Fruit fly (Drosophila melanogaster) whole organism: ENCODE data around the gene Ucp4C.

Experiments
- CG8478 ChIP-seq: fragments of >200 bp; optimal IDR thresholded peaks from 2 replicates; lab custom pipeline; 2018; ENCODE audit warnings: inconsistent platforms
- Dll ChIP-seq: fragments of >200 bp; optimal IDR thresholded peaks from 2 replicates; lab custom pipeline; 2017
- EcR ChIP-seq, 2 experiments: fragments of >200 bp; optimal IDR thresholded peaks; 2 replicates each; lab custom pipeline; 2017; ENCODE audit warnings: missing biosample characterization in 2 of 2, missing genetic modification characterization in 2 of 2, missing genetic modification reagents in 2 of 2
- pan ChIP-seq: fragments of >200 bp; optimal IDR thresholded peaks from 2 replicates; lab custom pipeline; 2017
- psq ChIP-seq: fragments of >200 bp; optimal IDR thresholded peaks from 2 replicates; lab custom pipeline; 2017
- usp ChIP-seq: fragments of >200 bp; optimal IDR thresholded peaks from 2 replicates; lab custom pipeline; 2017; ENCODE audit warnings: missing biosample characterization, missing genetic modification characterization, mixed read lengths

Gene Ucp4C

DNA sequence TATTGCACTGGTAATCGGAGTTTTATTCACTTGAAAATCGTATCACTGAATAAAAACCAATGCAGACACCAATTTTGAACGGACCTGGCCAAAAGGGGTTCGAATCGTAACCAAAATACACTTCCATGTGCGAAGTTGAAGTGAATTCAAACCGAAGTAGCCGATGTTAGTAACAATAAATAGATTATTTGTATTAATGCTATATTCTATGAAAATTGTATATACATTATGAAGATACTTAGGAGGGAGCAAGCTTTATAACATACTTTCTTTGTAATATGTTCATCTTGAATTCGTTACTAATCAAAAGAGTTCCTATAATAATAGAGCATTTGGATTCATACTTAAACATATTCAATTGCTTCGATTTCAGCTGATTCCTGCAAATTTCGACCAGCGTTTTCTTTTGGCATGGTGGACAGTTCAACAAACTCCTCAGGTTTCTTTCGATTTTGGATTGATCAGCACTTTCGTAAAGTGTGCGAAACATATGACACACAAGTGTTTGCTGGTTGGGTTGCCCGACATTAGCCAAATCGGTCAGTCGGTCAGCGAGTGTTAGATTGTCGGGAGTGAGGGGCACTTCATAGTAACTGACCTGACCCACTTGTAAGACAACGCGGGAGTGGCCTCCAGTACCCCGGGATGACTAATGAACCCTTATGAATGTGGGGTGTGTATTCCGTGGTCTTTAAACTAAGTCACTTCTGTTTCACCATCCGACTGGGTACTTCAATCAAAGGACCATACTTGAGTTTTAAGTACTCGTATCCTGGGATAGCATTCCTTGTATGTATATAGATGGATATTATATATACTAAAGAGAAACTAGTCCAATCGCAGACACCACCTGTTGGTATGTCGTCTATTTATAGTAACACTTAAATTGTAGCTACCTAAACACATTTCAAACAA is at the start of gene Ucp4C, which contains the start of gene CG13992:
Gene Ucp4C (plus strand): TSS at position 865 of the 915 bp plus-strand sequence.
Gene CG13992 (minus strand): TSS at position 51 of the 915 bp plus-strand sequence.
- TF ChIP-seq Dll (lab: Kevin White, UChicago) (no peak), pan (no peak), EcR (GFP tag; optimal IDR thresholded peaks at IDR 0.05; lab: Kevin White, UChicago) (no peak), psq (lab: Kevin White, UChicago) (no peak), usp (GFP tag; lab: Kevin White, UChicago) (no peak), CG8478 (lab: Kevin White, UChicago) (no peak)

DNA sequence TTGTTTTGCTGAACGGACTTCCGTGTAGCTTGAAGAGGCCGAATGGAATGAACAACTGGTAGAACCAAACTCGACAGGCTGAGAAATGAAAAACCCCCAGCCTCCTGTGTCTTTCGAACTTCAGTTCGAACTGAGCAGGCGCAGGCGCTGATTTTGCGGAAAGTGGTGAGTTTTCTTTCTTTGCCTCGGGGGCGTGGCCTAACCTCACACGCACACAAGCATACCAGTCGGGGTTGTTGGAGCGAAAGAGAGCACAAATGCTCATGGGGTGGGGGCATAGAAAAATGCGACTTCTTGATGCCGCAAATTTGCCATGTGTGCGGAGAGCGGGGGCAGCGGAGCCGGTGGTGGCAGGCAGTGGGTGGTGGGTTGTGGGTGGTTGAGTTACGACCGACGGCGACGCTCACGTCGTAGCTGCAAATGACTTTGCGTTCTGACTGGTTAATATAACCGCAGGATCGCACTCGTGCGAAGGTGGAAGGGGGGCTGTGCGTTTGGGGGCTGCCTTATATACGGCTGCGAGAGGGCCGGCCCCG is 44.7 kb upstream of the Ucp4C start, which contains the start of gene CG9016:
Gene CG9016 (minus strand): TSS at position 51 of the 536 bp plus-strand sequence.
- TF ChIP-seq Dll (lab: Kevin White, UChicago): no peak
- no peak for TF ChIP-seq EcR (GFP tag; optimal IDR thresholded peaks at IDR 0.05; lab: Kevin White, UChicago)
- TF ChIP-seq usp (GFP tag; lab: Kevin White, UChicago): no peak
- no peak for TF ChIP-seq pan
- TF ChIP-seq psq (lab: Kevin White, UChicago): no peak
- no peak for TF ChIP-seq CG8478 (lab: Kevin White, UChicago)

- TF ChIP-seq psq (lab: Kevin White, UChicago): no peak
- TF ChIP-seq EcR (GFP tag; optimal IDR thresholded peaks at IDR 0.05; lab: Kevin White, UChicago): no peak
- TF ChIP-seq CG8478 (lab: Kevin White, UChicago): no peak
- no peak for TF ChIP-seq Dll (lab: Kevin White, UChicago)
- TF ChIP-seq usp (GFP tag; lab: Kevin White, UChicago): no peak
- TF ChIP-seq pan: no peak
These were observed 43.2 kb upstream of the Ucp4C start for dm6 chr2L:5925164-5925563.

DNA sequence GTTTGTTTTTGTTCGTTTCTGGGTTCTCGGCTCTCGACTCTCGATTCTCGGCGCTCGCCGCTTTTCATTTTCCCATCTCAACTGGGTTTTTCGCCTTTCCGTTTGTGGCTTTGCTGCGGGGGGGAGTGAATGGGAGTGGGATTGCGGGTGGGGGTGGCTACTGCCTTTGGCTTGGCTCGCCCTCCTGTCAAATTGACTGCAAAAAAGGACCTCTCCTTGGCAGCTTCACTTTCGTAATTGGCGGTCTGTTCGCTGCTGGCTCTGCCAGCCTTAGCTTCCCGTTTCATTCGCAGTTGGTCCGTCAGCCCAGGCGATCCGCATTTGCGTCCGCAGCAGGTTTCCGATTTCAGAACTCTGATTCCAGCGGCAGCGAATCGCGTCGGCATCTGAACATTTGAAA is 42.7 kb upstream of the Ucp4C start, which contains the start of gene dsf:
Gene dsf (plus strand): TSS at position 301 of the 400 bp plus-strand sequence.
- TF ChIP-seq EcR (GFP tag; optimal IDR thresholded peaks at IDR 0.05; lab: Kevin White, UChicago) (no peak), pan (no peak)

DNA sequence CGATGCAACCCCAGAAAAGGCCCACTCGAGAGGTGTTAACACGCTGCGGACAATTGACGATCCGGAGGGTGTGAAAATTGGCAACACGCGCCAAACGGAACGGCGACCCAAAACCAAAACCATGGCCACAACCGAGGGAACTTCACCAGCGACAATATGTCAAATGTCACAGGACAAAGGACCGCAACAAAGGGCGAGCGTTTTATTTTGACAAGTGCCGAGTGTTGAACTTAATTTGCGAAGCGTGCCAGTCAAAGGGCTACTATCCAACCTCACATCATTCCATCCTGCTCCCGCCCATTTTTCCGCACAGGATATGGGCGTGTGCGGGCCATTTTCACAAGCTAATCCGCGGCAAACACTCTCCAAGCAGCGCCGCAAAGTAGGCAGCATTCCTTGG is 41.0 kb upstream of the Ucp4C start:
- TF ChIP-seq CG8478 (lab: Kevin White, UChicago) (no peak), psq (lab: Kevin White, UChicago) (no peak), pan (no peak), Dll (lab: Kevin White, UChicago) (no peak), EcR (GFP tag; optimal IDR thresholded peaks at IDR 0.05; lab: Kevin White, UChicago) (no peak), usp (GFP tag; lab: Kevin White, UChicago) (no peak)

- TF ChIP-seq CG8478 (lab: Kevin White, UChicago): no peak
- TF ChIP-seq pan: no peak
- TF ChIP-seq Dll (lab: Kevin White, UChicago): peak; percentile 84
- TF ChIP-seq psq (lab: Kevin White, UChicago): no peak
- TF ChIP-seq EcR (GFP tag; optimal IDR thresholded peaks at IDR 0.05; lab: Kevin White, UChicago): no peak
These were observed 24.9 kb upstream of the Ucp4C start, which contains the start of the genes Sfp26Ad and Gpdh1 for dm6 chr2L:5943229-5944078. Gene Sfp26Ad (minus strand): TSS chr2L:5943304. Gene Gpdh1 (plus strand): TSS chr2L:5943643.

DNA sequence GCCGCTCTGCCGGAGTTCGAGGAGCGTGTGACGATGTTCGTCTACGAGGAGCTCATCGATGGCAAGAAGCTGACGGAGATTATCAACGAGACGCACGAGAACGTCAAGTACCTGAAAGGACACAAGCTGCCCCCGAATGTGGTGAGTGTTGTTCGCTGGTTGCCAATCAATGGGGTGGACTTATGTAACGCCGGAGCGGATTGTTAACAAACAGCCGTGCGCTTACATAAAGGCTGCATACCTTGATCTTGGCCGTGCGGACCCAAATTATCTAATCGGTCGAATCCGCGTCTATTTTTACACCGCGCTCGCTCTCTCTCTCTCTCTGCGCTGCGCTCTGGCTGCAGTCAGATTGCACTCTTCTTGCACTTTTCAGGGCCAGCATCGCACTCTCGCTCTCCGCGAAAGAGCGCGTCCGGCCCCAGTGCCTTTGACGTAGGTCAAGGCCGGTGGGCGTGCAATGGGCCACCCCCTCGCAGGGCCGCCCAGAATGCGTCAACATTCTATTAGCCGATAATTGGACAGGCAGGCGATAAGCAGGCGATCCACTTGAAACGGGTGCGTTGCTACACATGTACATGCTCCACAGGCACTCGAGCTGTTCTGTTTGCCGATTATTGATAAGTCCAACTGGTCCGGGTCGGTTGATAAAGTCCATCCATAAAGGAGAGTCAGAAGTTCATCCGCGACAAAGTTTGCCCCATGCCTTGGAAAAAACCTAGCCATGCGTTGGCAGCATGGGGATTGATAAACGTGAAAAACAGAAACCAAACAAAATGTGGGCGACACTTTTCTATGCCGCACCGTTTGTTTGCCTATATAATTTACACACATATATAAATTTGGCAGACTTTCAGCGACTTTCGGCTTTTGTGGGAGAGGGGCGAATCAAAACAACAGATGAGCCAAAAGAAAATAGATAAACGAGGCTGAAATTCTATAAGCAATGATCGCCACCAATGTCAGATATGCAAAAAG is 23.8 kb upstream of the Ucp4C start:
- TF ChIP-seq psq (lab: Kevin White, UChicago) (no peak), pan (no peak), usp (GFP tag; lab: Kevin White, UChicago) (no peak), Dll (lab: Kevin White, UChicago) (no peak), CG8478 (lab: Kevin White, UChicago) (no peak), EcR (GFP tag; optimal IDR thresholded peaks at IDR 0.05; lab: Kevin White, UChicago) (no peak)

dm6 chr2L:5945651-5946547 is 22.5 kb upstream of the Ucp4C start:
- no peak for TF ChIP-seq CG8478 (lab: Kevin White, UChicago)
- no peak for TF ChIP-seq psq (lab: Kevin White, UChicago)
- no peak for TF ChIP-seq usp (GFP tag; lab: Kevin White, UChicago)
- TF ChIP-seq EcR (GFP tag; optimal IDR thresholded peaks at IDR 0.05; lab: Kevin White, UChicago): no peak
- TF ChIP-seq pan: no peak
- TF ChIP-seq Dll (lab: Kevin White, UChicago): no peak

- no peak for TF ChIP-seq usp (GFP tag; lab: Kevin White, UChicago)
These were observed 21.6 kb upstream of the Ucp4C start for dm6 chr2L:5946728-5947127.
